Fruit fly (Drosophila melanogaster): ENCODE data around the gene oaf.
A peak's percentile ranks its signal among the peaks of the same experiment; 100 is the strongest.

oaf gene

dm6 chr2L:2450723-2451379 lies 41.9 kb upstream of the oaf start (continued):
- TF ChIP-seq Opbp (GFP tag; IDR thresholded peaks at IDR 0.05; ENCODE audit: partially characterized antibody) (peak; percentile 28; the same call in 1 of the 3 replicates), gsb (GFP tag; IDR thresholded peaks at IDR 0.05) (no peak), toy (GFP tag; IDR thresholded peaks at IDR 0.05) (no peak), CG9932 (GFP tag; IDR thresholded peaks at IDR 0.05) (no peak), unpg (GFP tag; optimal IDR thresholded peaks at IDR 0.05) (no peak), jumu (GFP tag; optimal IDR thresholded peaks at IDR 0.05) (no peak), sima (GFP tag; optimal IDR thresholded peaks at IDR 0.05) (no peak), CG12299 (tag; optimal IDR thresholded peaks at IDR 0.05) (no peak), lab (GFP tag; optimal IDR thresholded peaks at IDR 0.05) (peak; percentile 11), zen2 (GFP tag; IDR thresholded peaks at IDR 0.05; ENCODE audit: partially characterized antibody) (no peak), pum (GFP tag; optimal IDR thresholded peaks at IDR 0.05) (no peak), Bgb (GFP tag; IDR thresholded peaks at IDR 0.05; ENCODE audit: partially characterized antibody) (no peak; the same call in 1 of the 2 replicates), Kr (GFP tag; optimal IDR thresholded peaks at IDR 0.05) (no peak), CG6689 (GFP tag; IDR thresholded peaks at IDR 0.05) (no peak), CG9215 (GFP tag; IDR thresholded peaks at IDR 0.05) (no peak), CG12104 (GFP tag; optimal IDR thresholded peaks at IDR 0.05) (no peak), CG6654 (GFP tag; optimal IDR thresholded peaks at IDR 0.05) (no peak), Fer1 (GFP tag; optimal IDR thresholded peaks at IDR 0.05) (no peak), CG16863 (GFP tag; optimal IDR thresholded peaks at IDR 0.05) (no peak), ranshi (GFP tag; IDR thresholded peaks at IDR 0.05) (no peak), CG2875 (GFP tag; optimal IDR thresholded peaks at IDR 0.05) (no peak), CG16815 (GFP tag; optimal IDR thresholded peaks at IDR 0.05) (no peak), CG4360 (GFP tag; IDR thresholded peaks at IDR 0.05) (no peak; the same call in 1 of the 2 replicates), CG1792 (GFP tag; optimal IDR thresholded peaks at IDR 0.05) (no peak), CG31388 (GFP tag; optimal IDR thresholded peaks at IDR 0.05) (no peak), Mrtf (GFP tag; IDR thresholded peaks at IDR 0.05) (no peak), gem (tag; optimal IDR thresholded peaks at IDR 0.05) (no peak), yki (optimal IDR thresholded peaks at IDR 0.05) (peak; percentile 83), Dll (GFP tag; IDR thresholded peaks at IDR 0.05; ENCODE audit: partially characterized antibody) (peak; percentile 56; the same call in 3 of the 4 replicates), chm (GFP tag; IDR thresholded peaks at IDR 0.05) (peak; percentile 42; the same call in 1 of the 2 replicates), unc-4 (GFP tag; IDR thresholded peaks at IDR 0.05; ENCODE audit: partially characterized antibody) (peak; percentile 45; the same call in 1 of the 2 replicates), CG8944 (GFP tag; optimal IDR thresholded peaks at IDR 0.05) (no peak), oc (tag; optimal IDR thresholded peaks at IDR 0.05) (no peak), CG6813 (GFP tag; optimal IDR thresholded peaks at IDR 0.05) (peak; percentile 5), Mes4 (GFP tag; optimal IDR thresholded peaks at IDR 0.05) (no peak), lbe (GFP tag; optimal IDR thresholded peaks at IDR 0.05) (peak; percentile 8), Doc3 (GFP tag; IDR thresholded peaks at IDR 0.05; ENCODE audit: partially characterized antibody) (0 out of 3 replicates have a peak, but pooled peaks have one; percentile 24), Elba2 (GFP tag; optimal IDR thresholded peaks at IDR 0.05) (no peak), NFAT (GFP tag; IDR thresholded peaks at IDR 0.05) (no peak), D19A (tag; optimal IDR thresholded peaks at IDR 0.05) (no peak), Max (GFP tag; optimal IDR thresholded peaks at IDR 0.05) (no peak), chinmo (GFP tag; IDR thresholded peaks at IDR 0.05; ENCODE audit: partially characterized antibody) (peak; percentile 86; the same call in 3 of the 4 replicates), seq (GFP tag; IDR thresholded peaks at IDR 0.05) (no peak), nerfin-1 (tag; optimal IDR thresholded peaks at IDR 0.05) (no peak), CG13287 (GFP tag; IDR thresholded peaks at IDR 0.05; ENCODE audit: partially characterized antibody) (peak; percentile 37), insv (GFP tag; optimal IDR thresholded peaks at IDR 0.05) (no peak), br (optimal IDR thresholded peaks at IDR 0.05) (no peak), kay (GFP tag; optimal IDR thresholded peaks at IDR 0.05) (no peak), CG2678 (tag; optimal IDR thresholded peaks at IDR 0.05) (no peak), Dad (GFP tag; optimal IDR thresholded peaks at IDR 0.05) (no peak)
